Worm (Caenorhabditis elegans): ENCODE measurements around the gene F16G10.2.

DNA sequence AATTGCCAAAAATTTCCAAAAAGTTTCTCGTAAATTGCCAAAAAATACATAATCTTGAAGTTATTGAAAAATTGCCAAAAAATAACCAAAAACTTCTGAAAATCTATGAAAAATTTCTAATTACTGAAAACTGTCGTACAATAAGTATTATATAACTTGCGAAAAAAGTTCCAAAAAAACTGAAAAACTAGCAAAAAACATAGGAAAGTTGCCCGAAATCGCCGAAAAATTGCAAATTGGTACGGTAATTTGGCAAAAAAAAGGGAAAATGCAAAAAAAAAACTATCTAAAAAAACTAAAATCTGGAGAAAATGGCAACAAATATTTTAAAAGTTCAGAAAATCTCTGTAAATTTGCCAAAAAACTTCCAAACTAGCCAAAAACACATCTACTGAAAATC is 33.6 kb upstream of the F16G10.2 start, which contains the start of gene enri-1:
- no peak for TF ChIP-seq ztf-28 (GFP tag; IDR thresholded peaks at IDR 0.05)
- TF ChIP-seq xnd-1 (tag; optimal IDR thresholded peaks at IDR 0.05), result no peak
- TF ChIP-seq snpc-4 (GFP tag; optimal IDR thresholded peaks at IDR 0.05), result no peak
- TF ChIP-seq snpc-4 (tag; optimal IDR thresholded peaks at IDR 0.05), result no peak
- TF ChIP-seq madf-10 (tag; optimal IDR thresholded peaks at IDR 0.05), result no peak
- TF ChIP-seq tbx-9 (tag; optimal IDR thresholded peaks at IDR 0.05; ENCODE audit: borderline replicate concordance), result no peak
- no peak for TF ChIP-seq F23B12.7 (tag; optimal IDR thresholded peaks at IDR 0.05; ENCODE audit: insufficient read depth)
- TF ChIP-seq cebp-1 (GFP tag; IDR thresholded peaks at IDR 0.05), result no peak
- no peak for TF ChIP-seq cebp-1 (tag; optimal IDR thresholded peaks at IDR 0.05)
- no peak for TF ChIP-seq ztf-22 (GFP tag; optimal IDR thresholded peaks at IDR 0.05)
- TF ChIP-seq zfh-2 (GFP tag; conservative IDR thresholded peaks at IDR 0.05), result no peak
- TF ChIP-seq unc-62 (GFP tag; optimal IDR thresholded peaks at IDR 0.05), result no peak

Measured in whole organism, young adult.